Worm (Caenorhabditis elegans): ENCODE measurements around the gene npr-43.

ce11 chrV:14347234-14347826 is 31.6 kb downstream of the npr-43 start, which contains the start of gene cept-2:
- TF ChIP-seq cnd-1 (tag; optimal IDR thresholded peaks at IDR 0.05) (peak; percentile 2), ces-1 (GFP tag; optimal IDR thresholded peaks at IDR 0.05) (no peak), snpc-4 (tag; optimal IDR thresholded peaks at IDR 0.05) (no peak), unc-62 (GFP tag; optimal IDR thresholded peaks at IDR 0.05) (peak; percentile 27)

All from whole organism, mixed stage, embryonic.